Worm (Caenorhabditis elegans) whole organism, mixed stage, embryonic: ENCODE data around the gene Y7A5A.10.

ENCODE experiments used
- M03D4.4 ChIP-seq: sonication (generic microtip); optimal IDR thresholded peaks from 2 replicates; lab custom pipeline; 2017; ENCODE audit warnings: mild to moderate bottlenecking, missing genetic modification characterization, missing compliant biosample characterization
- bed-3 ChIP-seq: fragments of 200-800 bp; sonication (Bioruptor generic); optimal IDR thresholded peaks from 3 replicates; lab custom pipeline; 2018; ENCODE audit warnings: mild to moderate bottlenecking, missing genetic modification characterization, moderate library complexity, missing compliant biosample characterization
- blmp-1 ChIP-seq: fragments of 150-350 bp; optimal IDR thresholded peaks from 2 replicates; lab custom pipeline; 2014; ENCODE audit warnings: missing biosample characterization, missing genetic modification characterization
- ceh-39 ChIP-seq: fragments of 150-350 bp; optimal IDR thresholded peaks from 2 replicates; lab custom pipeline; 2014; ENCODE audit warnings: missing biosample characterization, missing genetic modification characterization
- ceh-43 ChIP-seq: fragments of 200-800 bp; sonication (Bioruptor generic); optimal IDR thresholded peaks from 2 replicates; lab custom pipeline; 2018; ENCODE audit warnings: mild to moderate bottlenecking, missing genetic modification characterization, moderate library complexity, missing compliant biosample characterization
- ceh-83 ChIP-seq: fragments of 200-800 bp; sonication (Bioruptor generic); optimal IDR thresholded peaks from 2 replicates; lab custom pipeline; 2018; ENCODE audit warnings: mild to moderate bottlenecking, missing genetic modification characterization, missing compliant biosample characterization
- ces-1 ChIP-seq: fragments of 150-350 bp; optimal IDR thresholded peaks from 2 replicates; lab custom pipeline; 2014; ENCODE audit warnings: missing biosample characterization, missing genetic modification reagents, missing genetic modification characterization
- drap-1 ChIP-seq: fragments of 200-800 bp; sonication (Bioruptor generic); optimal IDR thresholded peaks from 3 replicates; lab custom pipeline; 2018; ENCODE audit warnings: mild to moderate bottlenecking, missing genetic modification characterization, missing compliant biosample characterization
- elt-1 ChIP-seq: sonication (generic microtip); optimal IDR thresholded peaks from 2 replicates; lab custom pipeline; 2017; ENCODE audit warnings: missing genetic modification characterization, mild to moderate bottlenecking, missing compliant biosample characterization, antibody characterized with exemption, moderate library complexity, borderline replicate concordance; ENCODE audit not compliant: insufficient read depth
- elt-3 ChIP-seq: fragments of 150-350 bp; optimal IDR thresholded peaks from 2 replicates; lab custom pipeline; 2014; ENCODE audit warnings: missing biosample characterization, missing genetic modification characterization
- flh-1 ChIP-seq: fragments of 200-800 bp; sonication (Bioruptor generic); optimal IDR thresholded peaks from 2 replicates; lab custom pipeline; 2018; ENCODE audit warnings: mild to moderate bottlenecking, missing genetic modification characterization, moderate library complexity, missing compliant biosample characterization
- ham-2 ChIP-seq: fragments of 200-800 bp; sonication (Bioruptor generic); optimal IDR thresholded peaks from 2 replicates; lab custom pipeline; 2018; ENCODE audit warnings: mild to moderate bottlenecking, missing genetic modification characterization, missing compliant biosample characterization
- hlh-1 ChIP-seq: fragments of 150-350 bp; optimal IDR thresholded peaks from 2 replicates; lab custom pipeline; 2014; ENCODE audit warnings: missing biosample characterization, missing genetic modification reagents, missing genetic modification characterization
- lin-13 ChIP-seq: fragments of 150-350 bp; optimal IDR thresholded peaks from 2 replicates; lab custom pipeline; 2014; ENCODE audit warnings: missing biosample characterization, missing genetic modification characterization
- lin-32 ChIP-seq: fragments of 200-800 bp; sonication (Bioruptor generic); optimal IDR thresholded peaks from 2 replicates; lab custom pipeline; 2018; ENCODE audit warnings: mild to moderate bottlenecking, missing genetic modification characterization, missing compliant biosample characterization
- lsy-2 ChIP-seq: fragments of 150-350 bp; optimal IDR thresholded peaks from 2 replicates; lab custom pipeline; 2014; ENCODE audit warnings: missing biosample characterization, missing genetic modification characterization
- mab-5 ChIP-seq: fragments of 150-350 bp; optimal IDR thresholded peaks from 2 replicates; lab custom pipeline; 2014; ENCODE audit warnings: missing biosample characterization, missing genetic modification characterization
- mep-1 ChIP-seq: fragments of 150-350 bp; optimal IDR thresholded peaks from 2 replicates; lab custom pipeline; 2017; ENCODE audit warnings: missing biosample characterization, missing genetic modification reagents, missing genetic modification characterization, inconsistent platforms
- mls-2 ChIP-seq: sonication (generic microtip); optimal IDR thresholded peaks from 2 replicates; lab custom pipeline; 2016; ENCODE audit warnings: mild to moderate bottlenecking, missing genetic modification characterization, moderate library complexity, missing compliant biosample characterization
- nhr-237 ChIP-seq: fragments of 150-350 bp; optimal IDR thresholded peaks from 2 replicates; lab custom pipeline; 2014; ENCODE audit warnings: missing biosample characterization, missing genetic modification characterization
- nhr-28 ChIP-seq: fragments of 150-350 bp; optimal IDR thresholded peaks from 2 replicates; lab custom pipeline; 2014; ENCODE audit warnings: missing biosample characterization, missing genetic modification characterization
- nhr-76 ChIP-seq: sonication (generic microtip); optimal IDR thresholded peaks from 2 replicates; lab custom pipeline; 2017; ENCODE audit warnings: missing biosample characterization, missing genetic modification characterization
- sem-2 ChIP-seq: fragments of 200-800 bp; sonication (Bioruptor generic); optimal IDR thresholded peaks from 2 replicates; lab custom pipeline; 2018; ENCODE audit warnings: mild to moderate bottlenecking, missing genetic modification characterization, missing compliant biosample characterization
- snpc-4 ChIP-seq: fragments of 150-350 bp; optimal IDR thresholded peaks from 2 replicates; lab custom pipeline; 2014; ENCODE audit warnings: missing biosample characterization, missing genetic modification characterization
- sptf-1 ChIP-seq: sonication (generic microtip); optimal IDR thresholded peaks from 2 replicates; lab custom pipeline; 2017; ENCODE audit warnings: mild to moderate bottlenecking, missing genetic modification characterization, moderate library complexity, missing compliant biosample characterization
- tbx-8 ChIP-seq: fragments of 200-800 bp; sonication (Bioruptor generic); optimal IDR thresholded peaks from 2 replicates; lab custom pipeline; 2018; ENCODE audit warnings: mild to moderate bottlenecking, missing genetic modification characterization, moderate library complexity, missing compliant biosample characterization
- unc-120 ChIP-seq: sonication (generic microtip); optimal IDR thresholded peaks from 2 replicates; lab custom pipeline; 2017; ENCODE audit warnings: missing genetic modification characterization, missing compliant biosample characterization; ENCODE audit not compliant: poor library complexity, severe bottlenecking
- unc-39 ChIP-seq: fragments of 150-350 bp; optimal IDR thresholded peaks from 2 replicates; lab custom pipeline; 2014; ENCODE audit warnings: missing biosample characterization, missing genetic modification characterization
- unc-62 ChIP-seq: fragments of 150-350 bp; optimal IDR thresholded peaks from 2 replicates; lab custom pipeline; 2014; ENCODE audit warnings: missing biosample characterization, missing genetic modification reagents, missing genetic modification characterization
- zip-8 ChIP-seq: fragments of 150-350 bp; optimal IDR thresholded peaks from 2 replicates; lab custom pipeline; 2014; ENCODE audit warnings: missing biosample characterization, missing genetic modification characterization
- ztf-11 ChIP-seq: fragments of 150-350 bp; optimal IDR thresholded peaks from 2 replicates; lab custom pipeline; 2014; ENCODE audit warnings: missing biosample characterization, missing genetic modification characterization

Y7A5A.10 gene

ce11 chrX:15771411-15771810 lies 23.5 kb downstream of the Y7A5A.10 start, which contains the start of gene Y7A5A.1:
Gene Y7A5A.1 (minus strand): TSS chrX:15771493.
- no peak for TF ChIP-seq elt-1 (tag; lab: Kevin White, UChicago)
- TF ChIP-seq ceh-43: no peak
- no peak for TF ChIP-seq sem-2
- no peak for TF ChIP-seq elt-3
- no peak for TF ChIP-seq ces-1 (GFP tag; lab: Kevin White, UChicago)
- TF ChIP-seq tbx-8 (GFP tag; lab: Kevin White, UChicago): no peak
- no peak for TF ChIP-seq lsy-2
- TF ChIP-seq ham-2 (GFP tag; lab: Kevin White, UChicago): no peak
- TF ChIP-seq lin-32: no peak
- TF ChIP-seq mls-2 (tag; lab: Kevin White, UChicago): no peak
- TF ChIP-seq nhr-76 (tag; lab: Kevin White, UChicago): no peak
- TF ChIP-seq hlh-1: no peak
- TF ChIP-seq unc-120 (tag; lab: Kevin White, UChicago): no peak
- TF ChIP-seq M03D4.4: no peak
- TF ChIP-seq nhr-28 (tag; lab: Kevin White, UChicago): no peak
- no peak for TF ChIP-seq ztf-11 (tag; lab: Kevin White, UChicago)

- no peak for TF ChIP-seq ceh-43
Observed at ce11 chrX:15770787-15771186, 24.1 kb downstream of the Y7A5A.10 start.

ce11 chrX:15769895-15770559 lies 24.9 kb downstream of the Y7A5A.10 start:
- TF ChIP-seq M03D4.4: no peak
- TF ChIP-seq mep-1: no peak
- no peak for TF ChIP-seq ceh-39 (tag; lab: Kevin White, UChicago)
- no peak for TF ChIP-seq ceh-43
- TF ChIP-seq snpc-4 (tag; lab: Kevin White, UChicago): no peak
- no peak for TF ChIP-seq zip-8 (tag; lab: Kevin White, UChicago)
- TF ChIP-seq nhr-76 (tag; lab: Kevin White, UChicago): no peak
- TF ChIP-seq nhr-237: no peak
- no peak for TF ChIP-seq sptf-1
- no peak for TF ChIP-seq bed-3
- TF ChIP-seq unc-62 (GFP tag; lab: Kevin White, UChicago): no peak
- no peak for TF ChIP-seq sem-2
- TF ChIP-seq blmp-1 (tag; lab: Kevin White, UChicago): no peak
- TF ChIP-seq ztf-11 (tag; lab: Kevin White, UChicago): no peak
- no peak for TF ChIP-seq unc-39 (tag; lab: Kevin White, UChicago)
- TF ChIP-seq mab-5 (tag; lab: Kevin White, UChicago): no peak
- no peak for TF ChIP-seq tbx-8 (GFP tag; lab: Kevin White, UChicago)
- TF ChIP-seq lsy-2: no peak

ce11 chrX:15768532-15768931 lies 26.3 kb downstream of the Y7A5A.10 start:
- TF ChIP-seq ceh-39 (tag; lab: Kevin White, UChicago) (no peak), ham-2 (GFP tag; lab: Kevin White, UChicago) (no peak)

- TF ChIP-seq ceh-83 (GFP tag; lab: Kevin White, UChicago) (no peak), bed-3 (no peak), lin-13 (tag; lab: Kevin White, UChicago) (no peak), tbx-8 (GFP tag; lab: Kevin White, UChicago) (no peak), sem-2 (no peak), M03D4.4 (no peak), ceh-43 (no peak), hlh-1 (no peak), unc-120 (tag; lab: Kevin White, UChicago) (no peak), unc-62 (GFP tag; lab: Kevin White, UChicago) (no peak), flh-1 (GFP tag; lab: Kevin White, UChicago) (no peak), elt-3 (no peak), drap-1 (GFP tag; lab: Kevin White, UChicago) (no peak), lin-32 (no peak), mep-1 (no peak)
Observed at ce11 chrX:15766861-15767260, 28.0 kb downstream of the Y7A5A.10 start.
